Worm (Caenorhabditis elegans) whole organism, L3 larva: ENCODE data around the gene exh-1.

Source experiments
- R02D3.7 ChIP-seq: fragments of 150-350 bp; optimal IDR thresholded peaks from 2 replicates; lab custom pipeline; 2014; ENCODE audit warnings: missing biosample characterization, missing genetic modification characterization
- ZK546.5 ChIP-seq: sonication (generic microtip); optimal IDR thresholded peaks from 2 replicates; lab custom pipeline; 2017; ENCODE audit warnings: missing biosample characterization, missing genetic modification characterization
- ceh-16 ChIP-seq: sonication (generic microtip); optimal IDR thresholded peaks from 2 replicates; lab custom pipeline; 2017; ENCODE audit warnings: missing biosample characterization, missing genetic modification characterization
- ceh-28 ChIP-seq: fragments of 150-350 bp; optimal IDR thresholded peaks from 2 replicates; lab custom pipeline; 2014; ENCODE audit warnings: missing biosample characterization, missing genetic modification reagents, missing genetic modification characterization
- ceh-82 ChIP-seq: fragments of 150-350 bp; optimal IDR thresholded peaks from 2 replicates; lab custom pipeline; 2014; ENCODE audit warnings: missing biosample characterization, missing genetic modification characterization
- ceh-9 ChIP-seq: sonication (generic microtip); optimal IDR thresholded peaks from 2 replicates; lab custom pipeline; 2018; ENCODE audit warnings: missing biosample characterization, missing genetic modification characterization
- daf-12 ChIP-seq: fragments of 150-350 bp; optimal IDR thresholded peaks from 2 replicates; lab custom pipeline; 2014; ENCODE audit warnings: missing biosample characterization, missing genetic modification reagents, missing genetic modification characterization
- egl-27 ChIP-seq: sonication (generic microtip); optimal IDR thresholded peaks from 4 replicates; lab custom pipeline; 2017; ENCODE audit warnings: missing biosample characterization, missing genetic modification reagents, missing genetic modification characterization
- elt-2 ChIP-seq: sonication (generic microtip); optimal IDR thresholded peaks from 2 replicates; lab custom pipeline; 2016; ENCODE audit warnings: missing genetic modification reagents, mild to moderate bottlenecking, missing genetic modification characterization, missing compliant biosample characterization
- eor-1 ChIP-seq, 2 experiments: fragments of 150-350 bp; optimal IDR thresholded peaks; 2 replicates each; lab custom pipeline; 2014 to 2018; ENCODE audit warnings: missing biosample characterization in 2 of 2, missing genetic modification characterization in 2 of 2
- fkh-2 ChIP-seq: fragments of 150-350 bp; optimal IDR thresholded peaks from 2 replicates; lab custom pipeline; 2014; ENCODE audit warnings: missing biosample characterization, missing genetic modification reagents, missing genetic modification characterization
- fos-1 ChIP-seq: fragments of 150-350 bp; optimal IDR thresholded peaks from 2 replicates; lab custom pipeline; 2014; ENCODE audit warnings: missing biosample characterization, missing genetic modification characterization
- hmg-11 ChIP-seq: sonication (generic microtip); optimal IDR thresholded peaks from 2 replicates; lab custom pipeline; 2016; ENCODE audit warnings: missing genetic modification characterization, missing compliant biosample characterization
- jun-1 ChIP-seq: fragments of 150-350 bp; optimal IDR thresholded peaks from 2 replicates; lab custom pipeline; 2014; ENCODE audit warnings: missing biosample characterization, missing genetic modification reagents, missing genetic modification characterization
- lin-15B ChIP-seq: fragments of 150-350 bp; optimal IDR thresholded peaks from 2 replicates; lab custom pipeline; 2014; ENCODE audit warnings: missing biosample characterization, missing genetic modification characterization
- lsy-12 ChIP-seq: sonication (generic microtip); optimal IDR thresholded peaks from 2 replicates; lab custom pipeline; 2016; ENCODE audit warnings: mild to moderate bottlenecking, missing genetic modification characterization, missing compliant biosample characterization
- mdl-1 ChIP-seq: fragments of 150-350 bp; optimal IDR thresholded peaks from 2 replicates; lab custom pipeline; 2014; ENCODE audit warnings: missing biosample characterization, missing genetic modification characterization
- mml-1 ChIP-seq: fragments of 150-350 bp; sonication (generic microtip); optimal IDR thresholded peaks from 3 replicates; lab custom pipeline; 2014; ENCODE audit warnings: missing biosample characterization, missing genetic modification characterization
- nfya-1 ChIP-seq: sonication (generic microtip); optimal IDR thresholded peaks from 2 replicates; lab custom pipeline; 2017; ENCODE audit warnings: missing genetic modification characterization, mild to moderate bottlenecking, missing compliant biosample characterization, antibody characterized with exemption, moderate library complexity; ENCODE audit not compliant: insufficient read depth
- nhr-23 ChIP-seq: fragments of 150-350 bp; optimal IDR thresholded peaks from 2 replicates; lab custom pipeline; 2014; ENCODE audit warnings: missing biosample characterization, missing genetic modification reagents, missing genetic modification characterization
- nhr-237 ChIP-seq: fragments of 150-350 bp; optimal IDR thresholded peaks from 2 replicates; lab custom pipeline; 2014; ENCODE audit warnings: missing biosample characterization, missing genetic modification characterization
- nhr-28 ChIP-seq: fragments of 150-350 bp; optimal IDR thresholded peaks from 2 replicates; lab custom pipeline; 2014; ENCODE audit warnings: missing biosample characterization, missing genetic modification characterization
- nhr-43 ChIP-seq: sonication (generic microtip); optimal IDR thresholded peaks from 2 replicates; lab custom pipeline; 2016; ENCODE audit warnings: mild to moderate bottlenecking, missing genetic modification characterization, missing compliant biosample characterization; ENCODE audit not compliant: poor library complexity, severe bottlenecking
- nhr-67 ChIP-seq: fragments of 150-350 bp; optimal IDR thresholded peaks from 2 replicates; lab custom pipeline; 2014; ENCODE audit warnings: missing biosample characterization, missing genetic modification characterization
- nhr-77 ChIP-seq: fragments of 150-350 bp; optimal IDR thresholded peaks from 2 replicates; lab custom pipeline; 2014; ENCODE audit warnings: missing biosample characterization, missing genetic modification characterization
- pqm-1 ChIP-seq: fragments of 150-350 bp; optimal IDR thresholded peaks from 2 replicates; lab custom pipeline; 2017; ENCODE audit warnings: missing biosample characterization, missing genetic modification characterization, inconsistent platforms
- sea-2 ChIP-seq: fragments of 150-350 bp; sonication (generic microtip); optimal IDR thresholded peaks from 4 replicates; lab custom pipeline; 2014; ENCODE audit warnings: missing biosample characterization, missing genetic modification reagents, missing genetic modification characterization
- skn-1 ChIP-seq: fragments of 150-350 bp; optimal IDR thresholded peaks from 2 replicates; lab custom pipeline; 2014; ENCODE audit warnings: missing biosample characterization, missing genetic modification characterization
- snpc-4 ChIP-seq: fragments of 150-350 bp; optimal IDR thresholded peaks from 2 replicates; lab custom pipeline; 2014; ENCODE audit warnings: missing biosample characterization, missing genetic modification characterization
- tbx-2 ChIP-seq: sonication (generic microtip); optimal IDR thresholded peaks from 2 replicates; lab custom pipeline; 2016; ENCODE audit warnings: mild to moderate bottlenecking, missing genetic modification characterization, missing compliant biosample characterization
- zag-1 ChIP-seq: fragments of 150-350 bp; optimal IDR thresholded peaks from 2 replicates; lab custom pipeline; 2014; ENCODE audit warnings: missing biosample characterization, missing genetic modification characterization
- ztf-11 ChIP-seq: fragments of 150-350 bp; optimal IDR thresholded peaks from 2 replicates; lab custom pipeline; 2014; ENCODE audit warnings: missing biosample characterization, missing genetic modification characterization

Gene exh-1

ce11 chrV:3171625-3172024, 14.7 kb downstream of the exh-1 start:
- TF ChIP-seq mml-1 (tag; lab: Kevin White, UChicago) (no peak), skn-1 (no peak), ceh-16 (tag; lab: Kevin White, UChicago) (no peak), ceh-28 (peak; percentile 89), eor-1 (tag; optimal IDR thresholded peaks at IDR 0.05; lab: Kevin White, UChicago) (no peak)

ce11 chrV:3176161-3176560, 19.3 kb downstream of the exh-1 start, which contains the start of gene srab-8:
Gene srab-8, plus strand, starts transcription at chrV:3176461.
- no peak for TF ChIP-seq mml-1 (tag; lab: Kevin White, UChicago)
- TF ChIP-seq nhr-237 (tag; lab: Kevin White, UChicago), result no peak
- no peak for TF ChIP-seq skn-1
- no peak for TF ChIP-seq sea-2 (GFP tag; lab: Kevin White, UChicago)
- no peak for TF ChIP-seq nfya-1 (tag; lab: Kevin White, UChicago)
- TF ChIP-seq tbx-2 (tag; lab: Kevin White, UChicago), result no peak
- TF ChIP-seq R02D3.7 (tag; lab: Kevin White, UChicago), result no peak
- TF ChIP-seq nhr-28 (tag; lab: Kevin White, UChicago), result no peak
- TF ChIP-seq snpc-4 (tag; lab: Kevin White, UChicago), result no peak
- no peak for TF ChIP-seq nhr-77 (tag; lab: Kevin White, UChicago)
- no peak for TF ChIP-seq nhr-67 (tag; lab: Kevin White, UChicago)
- no peak for TF ChIP-seq ceh-82 (tag; lab: Kevin White, UChicago)
- no peak for TF ChIP-seq mdl-1 (tag; lab: Kevin White, UChicago)
- TF ChIP-seq, all 47 proteins: peak for 0

- no peak for TF ChIP-seq mml-1 (tag; lab: Kevin White, UChicago)
These were observed 29.0 kb downstream of the exh-1 start for ce11 chrV:3185855-3186254.

- no peak for TF ChIP-seq nhr-28 (tag; lab: Kevin White, UChicago)
- no peak for TF ChIP-seq egl-27
- TF ChIP-seq sea-2 (GFP tag; lab: Kevin White, UChicago), result no peak
- TF ChIP-seq ceh-28, result no peak
- no peak for TF ChIP-seq ceh-9 (tag; lab: Kevin White, UChicago)
- TF ChIP-seq fos-1 (tag; lab: Kevin White, UChicago), result no peak
- no peak for TF ChIP-seq daf-12
- TF ChIP-seq ceh-82 (tag; lab: Kevin White, UChicago), result no peak
- no peak for TF ChIP-seq fkh-2 (tag; lab: Kevin White, UChicago)
- TF ChIP-seq nhr-77 (tag; lab: Kevin White, UChicago), result no peak
- TF ChIP-seq nhr-43 (tag; lab: Kevin White, UChicago), result no peak
- TF ChIP-seq elt-2 (tag; lab: Kevin White, UChicago), result no peak
- TF ChIP-seq jun-1 (tag; lab: Kevin White, UChicago), result no peak
These were observed 31.2 kb downstream of the exh-1 start, which contains the start of gene lag-2 for ce11 chrV:3188043-3188442. Gene lag-2, plus strand, starts transcription at chrV:3188343.

- no peak for TF ChIP-seq lsy-12 (tag; lab: Kevin White, UChicago)
- peak; percentile 93 for TF ChIP-seq pqm-1 (tag; lab: Kevin White, UChicago)
- no peak for TF ChIP-seq ztf-11 (tag; lab: Kevin White, UChicago)
- no peak for TF ChIP-seq ZK546.5
- peak; percentile 58 for TF ChIP-seq nhr-23 (tag; lab: Kevin White, UChicago)
- TF ChIP-seq lin-15B, result no peak
- TF ChIP-seq ceh-28, result peak; percentile 12
- TF ChIP-seq zag-1 (tag; lab: Kevin White, UChicago), result no peak
- TF ChIP-seq nfya-1 (tag; lab: Kevin White, UChicago), result peak; percentile 8
- peak; percentile 88 for TF ChIP-seq elt-2 (tag; lab: Kevin White, UChicago)
- TF ChIP-seq hmg-11 (tag; lab: Kevin White, UChicago), result peak; percentile 28
- TF ChIP-seq, all 47 proteins: peak for 6
These were observed 36.3 kb downstream of the exh-1 start, which contains the start of the genes Y73C8B.3 and Y73C8B.9 for ce11 chrV:3193091-3193608. Gene Y73C8B.3, minus strand, starts transcription at chrV:3193237. Gene Y73C8B.9, plus strand, starts transcription at chrV:3193558.
